Worm (Caenorhabditis elegans) whole organism, L3 larva: ENCODE results near the gene C42D4.3.

Source experiments
- ceh-16 ChIP-seq: sonication (generic microtip); optimal IDR thresholded peaks from 2 replicates; lab custom pipeline; 2017; ENCODE audit warnings: missing biosample characterization, missing genetic modification characterization
- lin-39 ChIP-seq: fragments of 150-350 bp; optimal IDR thresholded peaks from 2 replicates; lab custom pipeline; 2018; ENCODE audit warnings: missing biosample characterization, missing genetic modification reagents, missing genetic modification characterization
- nhr-237 ChIP-seq: fragments of 150-350 bp; optimal IDR thresholded peaks from 2 replicates; lab custom pipeline; 2014; ENCODE audit warnings: missing biosample characterization, missing genetic modification characterization
- pqm-1 ChIP-seq: fragments of 150-350 bp; optimal IDR thresholded peaks from 2 replicates; lab custom pipeline; 2017; ENCODE audit warnings: missing biosample characterization, missing genetic modification characterization, inconsistent platforms

DNA sequence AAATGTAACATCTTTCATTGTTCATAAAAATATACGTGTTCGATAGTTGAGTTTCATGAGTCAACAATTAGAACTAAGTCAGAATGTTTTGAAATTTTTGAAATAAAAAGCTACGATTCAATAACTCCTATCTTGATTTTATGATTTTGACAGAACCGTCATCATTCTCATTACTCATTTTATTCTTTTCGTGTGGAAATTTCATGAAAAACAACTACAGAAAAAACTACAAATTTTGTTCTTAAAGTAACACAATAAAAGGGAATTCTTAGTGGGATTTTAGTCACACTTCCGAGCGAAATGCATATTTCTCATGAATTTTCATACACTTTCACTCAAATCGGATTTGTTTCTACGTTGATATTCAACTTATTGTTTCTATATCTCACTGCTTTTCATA lies 2.2 kb upstream of the C42D4.3 start, which contains the start of gene str-44:
- TF ChIP-seq pqm-1 (tag; lab: Kevin White, UChicago) (no peak), nhr-237 (tag; lab: Kevin White, UChicago) (no peak), ceh-16 (tag; lab: Kevin White, UChicago) (no peak), lin-39 (no peak)
